Fruit fly (Drosophila melanogaster) whole organism, prepupa: ENCODE data around the gene CG13623.

ENCODE experiments used
- CG3032 ChIP-seq: fragments of 200-800 bp; optimal IDR thresholded peaks from 2 replicates; lab custom pipeline; 2019; ENCODE audit warnings: missing biosample characterization, mild to moderate bottlenecking, missing genetic modification characterization, moderate library complexity
- CG3919 ChIP-seq: fragments of 200-800 bp; sonication (Bioruptor generic); optimal IDR thresholded peaks from 3 replicates; lab custom pipeline; 2016; ENCODE audit warnings: missing biosample characterization, missing genetic modification characterization
- CG6792 ChIP-seq: fragments of 200-800 bp; sonication (Bioruptor generic); optimal IDR thresholded peaks from 3 replicates; lab custom pipeline; 2016; ENCODE audit warnings: missing biosample characterization, missing genetic modification characterization
- Eip78C ChIP-seq: fragments of 200-800 bp; sonication (Bioruptor generic); peaks from one replicate; lab custom pipeline; 2016; ENCODE audit warnings: missing biosample characterization, missing genetic modification characterization
- Hr39 ChIP-seq: fragments of 200-800 bp; sonication (Bioruptor generic); optimal IDR thresholded peaks from 2 replicates; lab custom pipeline; 2016; ENCODE audit warnings: missing biosample characterization, missing genetic modification characterization
- OdsH ChIP-seq: fragments of 200-800 bp; sonication (Bioruptor generic); optimal IDR thresholded peaks from 3 replicates; lab custom pipeline; 2016; ENCODE audit warnings: missing biosample characterization, missing genetic modification characterization
- net ChIP-seq: fragments of 200-800 bp; sonication (Bioruptor generic); optimal IDR thresholded peaks from 3 replicates; lab custom pipeline; 2016; ENCODE audit warnings: missing biosample characterization, missing genetic modification characterization

DNA sequence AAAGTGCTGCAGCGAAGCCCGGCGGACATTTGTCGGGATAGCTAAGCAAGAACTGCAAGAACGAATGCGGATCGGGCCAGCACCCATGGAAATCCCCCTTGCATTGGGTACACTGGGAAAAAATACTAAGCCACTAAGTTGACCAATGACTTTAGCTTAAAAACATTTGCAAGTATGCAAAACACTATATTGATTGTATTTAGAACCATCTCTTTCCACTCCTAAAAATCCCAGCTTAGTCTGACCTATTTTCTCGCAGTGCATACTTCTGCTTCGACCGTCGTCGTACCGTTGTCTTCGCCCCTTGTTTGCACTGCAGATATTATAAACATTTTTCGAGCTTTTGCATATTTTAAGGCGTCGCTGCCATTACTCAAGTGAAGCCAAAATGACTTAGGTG lies 34.3 kb downstream of the CG13623 start:
- TF ChIP-seq Eip78C (GFP tag; lab: Kevin White, UChicago), result peak; percentile 79
- TF ChIP-seq CG6792 (GFP tag; lab: Kevin White, UChicago), result peak; percentile 48
- TF ChIP-seq CG3032 (tag; lab: Kevin White, UChicago), result no peak
- TF ChIP-seq CG3919 (GFP tag; lab: Kevin White, UChicago), result peak; percentile 61
- TF ChIP-seq Hr39 (GFP tag; lab: Kevin White, UChicago), result peak; percentile 43
- TF ChIP-seq net, result peak; percentile 23
- peak; percentile 49 for TF ChIP-seq OdsH (GFP tag; lab: Kevin White, UChicago)
